Worm (Caenorhabditis elegans): ENCODE results near the gene T23F2.3.

DNA sequence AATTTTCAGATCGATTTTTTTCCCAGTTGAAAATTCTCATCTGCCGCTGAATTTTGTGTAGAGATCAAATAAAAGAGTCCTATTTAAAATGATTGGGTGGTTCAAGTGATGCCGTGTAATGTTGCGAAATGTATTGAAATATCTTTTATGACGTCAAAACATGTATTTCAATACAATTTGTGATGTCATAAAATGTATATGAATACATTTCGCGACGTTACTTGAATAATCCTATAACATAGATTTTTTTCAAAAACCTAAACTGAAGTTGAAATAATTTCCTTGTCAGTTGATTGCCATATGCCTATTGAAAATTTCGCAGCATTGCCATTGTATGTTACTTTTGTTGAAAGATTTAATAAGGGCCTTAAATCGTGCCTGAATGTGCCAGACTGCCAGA lies 22.6 kb downstream of the T23F2.3 start, which contains the start of gene F55D1.1:
- TF ChIP-seq ceh-13 (GFP tag; optimal IDR thresholded peaks at IDR 0.05) (no peak), tra-4 (tag; optimal IDR thresholded peaks at IDR 0.05) (no peak), F13C5.2 (tag; optimal IDR thresholded peaks at IDR 0.05) (no peak)
